Fruit fly (Drosophila melanogaster): ENCODE measurements around the gene CG17202.
A peak's percentile ranks its signal among the peaks of the same experiment; 100 is the strongest.

CG17202 gene

DNA sequence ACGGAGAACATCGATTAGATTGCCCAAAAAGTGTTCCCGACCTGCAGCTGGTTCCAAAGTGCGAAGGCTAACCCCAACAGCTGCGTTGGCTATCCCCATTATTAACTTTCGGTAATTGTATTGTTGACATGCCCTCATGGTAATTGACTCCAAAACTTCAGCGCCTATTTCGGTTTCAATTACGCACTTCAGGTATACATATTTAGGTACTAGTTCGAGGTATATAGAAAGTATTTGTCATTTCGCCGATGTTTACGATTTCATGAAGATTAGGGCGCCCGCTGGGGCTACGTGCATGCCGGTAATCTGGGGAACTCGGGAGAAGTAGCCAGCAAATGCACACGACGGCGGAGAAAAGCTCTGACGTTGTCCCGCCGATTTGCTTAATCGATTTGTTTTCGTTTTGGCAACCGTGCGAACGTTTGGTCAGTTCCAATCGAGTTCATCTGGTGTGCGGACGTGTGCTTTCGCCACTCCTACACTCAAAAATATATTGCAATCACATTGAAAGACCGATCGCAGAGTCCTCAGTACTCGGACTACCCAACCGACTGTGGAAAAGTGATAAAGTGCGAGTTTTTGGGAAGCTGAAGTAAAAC lies 18.5 kb downstream of the CG17202 start:
- TF ChIP-seq br (GFP tag; optimal IDR thresholded peaks at IDR 0.05) (no peak), fru (GFP tag; optimal IDR thresholded peaks at IDR 0.05) (peak; percentile 20), foxo (GFP tag; optimal IDR thresholded peaks at IDR 0.05) (peak in 1 of 2 experiments; percentile 16), woc (GFP tag; optimal IDR thresholded peaks at IDR 0.05) (peak; percentile 19), rgr (GFP tag; optimal IDR thresholded peaks at IDR 0.05) (peak; percentile 60), Sp1 (GFP tag; optimal IDR thresholded peaks at IDR 0.05) (peak; percentile 31), pan (optimal IDR thresholded peaks at IDR 0.05) (no peak), Vsx2 (GFP tag; optimal IDR thresholded peaks at IDR 0.05; ENCODE audit: partially characterized antibody) (no peak), Mio (GFP tag; optimal IDR thresholded peaks at IDR 0.05) (no peak), Hr83 (GFP tag; optimal IDR thresholded peaks at IDR 0.05; ENCODE audit: poor library complexity, severe bottlenecking) (peak; percentile 55), sage (GFP tag; optimal IDR thresholded peaks at IDR 0.05) (no peak), Rel (GFP tag; optimal IDR thresholded peaks at IDR 0.05) (no peak), Rel (tag; optimal IDR thresholded peaks at IDR 0.05) (peak; percentile 95), Hnf4 (GFP tag; optimal IDR thresholded peaks at IDR 0.05) (peak; percentile 1), Dif (GFP tag; optimal IDR thresholded peaks at IDR 0.05; ENCODE audit: partially characterized antibody) (peak; percentile 11), Myc (optimal IDR thresholded peaks at IDR 0.05) (no peak), HLH106 (tag; optimal IDR thresholded peaks at IDR 0.05) (no peak), CG9705 (GFP tag; optimal IDR thresholded peaks at IDR 0.05) (no peak), h (GFP tag; optimal IDR thresholded peaks at IDR 0.05) (peak; percentile 63), Abd-B (GFP tag; optimal IDR thresholded peaks at IDR 0.05) (no peak), ey (GFP tag; optimal IDR thresholded peaks at IDR 0.05) (no peak)

DNA sequence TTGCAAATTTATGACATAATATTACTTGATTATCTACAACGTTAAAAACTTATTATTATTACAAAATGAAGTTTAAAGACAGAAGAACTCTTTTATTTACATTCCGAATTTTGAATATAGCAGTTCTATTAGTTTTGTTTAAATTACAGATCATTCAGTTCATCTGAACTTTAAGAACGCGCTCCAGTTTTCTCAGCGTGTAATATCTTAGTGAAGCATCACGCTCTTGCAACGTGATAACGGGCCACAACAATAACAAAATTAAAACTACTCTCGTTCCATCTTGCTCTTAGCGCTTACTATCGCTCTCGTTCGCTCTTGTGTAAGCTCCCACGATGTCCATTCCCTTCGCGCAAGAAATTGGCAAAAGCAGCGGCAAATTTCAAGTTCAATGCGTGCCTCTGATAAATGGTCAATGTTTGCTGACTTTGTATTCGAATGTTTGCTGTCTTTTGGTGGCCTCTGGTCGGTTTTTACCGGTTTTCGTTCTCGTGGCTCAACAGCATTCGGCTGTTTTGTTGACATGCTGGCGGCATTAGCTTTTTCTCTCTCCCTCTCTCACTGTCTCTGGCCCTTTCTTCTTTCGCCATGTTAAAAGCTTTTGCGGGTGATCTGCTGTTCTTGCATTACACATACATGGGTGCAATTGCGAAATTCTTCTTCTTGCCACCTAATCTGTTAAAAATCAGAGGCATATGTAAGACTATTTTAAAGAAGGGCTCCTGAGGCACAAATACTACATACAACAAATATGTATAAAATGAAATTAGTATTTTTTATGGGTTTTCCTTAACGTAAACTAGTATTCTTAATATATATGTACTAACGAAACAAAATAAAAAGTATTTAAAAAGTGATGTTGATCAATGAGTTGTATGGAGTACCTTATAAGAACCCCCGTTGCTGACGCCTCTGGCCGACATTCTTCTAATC lies 20.3 kb downstream of the CG17202 start:
- TF ChIP-seq pan (optimal IDR thresholded peaks at IDR 0.05) (no peak), brk (GFP tag; optimal IDR thresholded peaks at IDR 0.05) (peak; percentile 78), Dif (GFP tag; optimal IDR thresholded peaks at IDR 0.05; ENCODE audit: partially characterized antibody) (peak; percentile 11), CrebA (GFP tag; optimal IDR thresholded peaks at IDR 0.05; ENCODE audit: borderline replicate concordance) (no peak), jim (GFP tag; optimal IDR thresholded peaks at IDR 0.05) (no peak), woc (GFP tag; optimal IDR thresholded peaks at IDR 0.05) (peak; percentile 37), Jra (GFP tag; optimal IDR thresholded peaks at IDR 0.05) (peak; percentile 63), CG32264 (GFP tag; optimal IDR thresholded peaks at IDR 0.05) (no peak), HLH106 (tag; optimal IDR thresholded peaks at IDR 0.05) (peak; percentile 79), psq (GFP tag; optimal IDR thresholded peaks at IDR 0.05) (peak; percentile 72), usp (GFP tag; optimal IDR thresholded peaks at IDR 0.05) (no peak), Hr83 (GFP tag; optimal IDR thresholded peaks at IDR 0.05; ENCODE audit: poor library complexity, severe bottlenecking) (peak; percentile 56), Vsx2 (GFP tag; optimal IDR thresholded peaks at IDR 0.05; ENCODE audit: partially characterized antibody) (no peak), foxo (GFP tag; optimal IDR thresholded peaks at IDR 0.05) (peak in 1 of 2 experiments; percentile 82), Dfd (GFP tag; optimal IDR thresholded peaks at IDR 0.05) (no peak), Mio (GFP tag; optimal IDR thresholded peaks at IDR 0.05) (no peak), lola (GFP tag; optimal IDR thresholded peaks at IDR 0.05) (no peak), sv (GFP tag; optimal IDR thresholded peaks at IDR 0.05) (no peak), dmrt93B (GFP tag; optimal IDR thresholded peaks at IDR 0.05) (peak; percentile 44), CG9705 (GFP tag; optimal IDR thresholded peaks at IDR 0.05) (peak; percentile 45), Myc (optimal IDR thresholded peaks at IDR 0.05) (no peak), rgr (GFP tag; optimal IDR thresholded peaks at IDR 0.05) (peak; percentile 82), tai (GFP tag; optimal IDR thresholded peaks at IDR 0.05) (peak; percentile 51), fru (GFP tag; optimal IDR thresholded peaks at IDR 0.05) (peak; percentile 77), sage (GFP tag; optimal IDR thresholded peaks at IDR 0.05) (no peak), dsf (GFP tag; optimal IDR thresholded peaks at IDR 0.05; ENCODE audit: borderline replicate concordance) (peak; percentile 28), GATAd (GFP tag; optimal IDR thresholded peaks at IDR 0.05) (no peak), Abd-B (GFP tag; optimal IDR thresholded peaks at IDR 0.05) (no peak), Rel (GFP tag; optimal IDR thresholded peaks at IDR 0.05) (no peak), Rel (tag; optimal IDR thresholded peaks at IDR 0.05) (no peak), Hnf4 (GFP tag; optimal IDR thresholded peaks at IDR 0.05) (peak; percentile 38), N (GFP tag; optimal IDR thresholded peaks at IDR 0.05) (no peak), ey (GFP tag; optimal IDR thresholded peaks at IDR 0.05) (peak; percentile 68), Sp1 (GFP tag; optimal IDR thresholded peaks at IDR 0.05) (peak; percentile 84), Hr78 (GFP tag; optimal IDR thresholded peaks at IDR 0.05) (no peak), h (GFP tag; optimal IDR thresholded peaks at IDR 0.05) (peak; percentile 90), dl (GFP tag; optimal IDR thresholded peaks at IDR 0.05; ENCODE audit: insufficient read depth in 1 of 2, partially characterized antibody in 2 of 2) (no peak), br (GFP tag; optimal IDR thresholded peaks at IDR 0.05) (peak; percentile 64), OdsH (GFP tag; optimal IDR thresholded peaks at IDR 0.05) (peak; percentile 83)
